Worm (Caenorhabditis elegans) whole organism, midembryonic: Measurements from ENCODE around the gene rund-1.

Source experiments
- T22C8.4 ChIP-seq: fragments of 200-800 bp; sonication (Bioruptor generic); IDR thresholded peaks from 2 replicates; pipeline ENCODE4 v1.3.6; 2022; ENCODE audit warnings: missing genetic modification characterization, missing compliant biosample characterization
- cog-1 ChIP-seq: sonication (generic microtip); optimal IDR thresholded peaks from 2 replicates; lab custom pipeline; 2016; ENCODE audit warnings: missing genetic modification characterization, missing compliant biosample characterization
- flt-1 ChIP-seq: fragments of 200-800 bp; sonication (Bioruptor generic); IDR thresholded peaks from 2 replicates; pipeline ENCODE4 v1.3.6; 2022; ENCODE audit warnings: missing genetic modification characterization, missing compliant biosample characterization
- klf-2 ChIP-seq: fragments of 200-800 bp; sonication (Bioruptor generic); conservative IDR thresholded peaks from 2 replicates; pipeline ENCODE4 v1.3.6; 2022; ENCODE audit warnings: missing genetic modification reagents, missing genetic modification characterization, missing compliant biosample characterization
- med-1 ChIP-seq: sonication (generic microtip); optimal IDR thresholded peaks from 2 replicates; lab custom pipeline; 2017; ENCODE audit warnings: missing genetic modification characterization, mild to moderate bottlenecking, missing compliant biosample characterization, antibody characterized with exemption, missing genetic modification reagents; ENCODE audit not compliant: insufficient read depth
- ref-1 ChIP-seq: fragments of 200-800 bp; sonication (Bioruptor generic); conservative IDR thresholded peaks from 2 replicates; pipeline ENCODE4 v1.3.6; 2022; ENCODE audit warnings: missing genetic modification reagents, missing genetic modification characterization, missing compliant biosample characterization
- tab-1 ChIP-seq: fragments of 200-800 bp; sonication (Bioruptor generic); IDR thresholded peaks from 2 replicates; pipeline ENCODE4 v1.3.6; 2022; ENCODE audit warnings: missing genetic modification characterization, missing compliant biosample characterization
- ztf-23 ChIP-seq: fragments of 200-800 bp; sonication (Bioruptor generic); IDR thresholded peaks from 2 replicates; pipeline ENCODE4 v1.3.6; 2022; ENCODE audit warnings: missing genetic modification reagents, missing genetic modification characterization, missing compliant biosample characterization
- ztf-29 ChIP-seq: fragments of 200-800 bp; sonication (Bioruptor generic); IDR thresholded peaks from 2 replicates; pipeline ENCODE4 v1.3.6; 2022; ENCODE audit warnings: missing genetic modification reagents, missing genetic modification characterization, missing compliant biosample characterization

The rund-1 gene

DNA sequence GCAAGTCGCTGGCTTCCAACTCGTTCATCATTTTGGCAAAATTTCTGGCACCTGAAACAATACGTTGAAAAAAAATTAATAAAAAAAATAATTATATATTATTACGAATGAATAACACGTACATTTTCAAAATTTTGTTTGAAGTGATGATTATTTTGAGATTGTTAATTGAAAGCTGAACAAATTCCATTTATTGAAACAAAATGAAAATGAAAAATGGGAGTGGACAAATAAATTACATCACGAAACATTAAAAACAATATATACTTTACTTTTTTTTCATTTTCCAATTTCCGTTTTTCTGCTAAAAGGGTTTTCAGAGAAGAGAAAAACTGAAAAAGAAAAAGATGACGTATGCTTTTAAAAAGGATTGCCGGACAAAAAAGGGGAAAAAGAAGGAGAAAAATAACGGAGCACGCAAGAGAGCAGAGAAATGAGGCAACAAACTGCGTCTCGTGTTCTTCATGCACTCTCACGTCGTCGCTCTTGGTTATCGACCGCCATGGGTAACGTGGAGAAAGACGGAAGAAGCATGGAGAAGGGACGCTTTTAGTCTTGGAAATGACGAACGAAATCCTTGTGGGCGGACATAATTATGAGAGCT, at the start of gene rund-1:
Gene rund-1, minus strand, starts transcription at position 51 of the 604 bp plus-strand sequence.
- no peak for TF ChIP-seq tab-1 (GFP tag; lab: Robert Waterston, UW)
- no peak for TF ChIP-seq ztf-23 (GFP tag; lab: Robert Waterston, UW)
- no peak for TF ChIP-seq cog-1 (tag; lab: Kevin White, UChicago)
- no peak for TF ChIP-seq ztf-29 (GFP tag; lab: Robert Waterston, UW)
- no peak for TF ChIP-seq klf-2 (GFP tag; lab: Robert Waterston, UW)
- TF ChIP-seq flt-1 (GFP tag; lab: Robert Waterston, UW): no peak
- no peak for TF ChIP-seq T22C8.4 (GFP tag; lab: Robert Waterston, UW)
- TF ChIP-seq ref-1 (GFP tag; lab: Robert Waterston, UW): no peak
- no peak for TF ChIP-seq med-1 (GFP tag; lab: Kevin White, UChicago)

DNA sequence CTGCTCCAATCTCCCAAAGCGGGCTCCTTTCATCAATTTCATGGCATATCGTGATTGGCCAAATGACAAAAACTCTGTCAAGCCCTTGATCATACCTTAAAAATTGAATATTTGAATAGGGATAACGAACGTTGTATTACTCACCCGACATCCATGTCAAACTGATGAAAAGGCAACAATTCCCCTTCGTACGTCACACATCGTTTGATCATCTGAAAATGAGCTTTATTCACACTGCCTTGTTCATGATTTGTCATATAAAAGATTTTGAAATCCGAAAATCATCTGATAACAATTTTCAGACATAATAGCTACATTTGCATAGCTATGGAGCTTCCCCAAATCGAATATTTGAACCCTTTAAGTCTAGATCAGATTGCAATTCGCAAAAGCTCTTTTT, 44.9 kb upstream of the rund-1 start, which contains the start of gene M02A10.1:
Gene M02A10.1, plus strand, starts transcription at position 301 of the 400 bp plus-strand sequence.
- no peak for TF ChIP-seq med-1 (GFP tag; lab: Kevin White, UChicago)
- no peak for TF ChIP-seq klf-2 (GFP tag; lab: Robert Waterston, UW)
- no peak for TF ChIP-seq cog-1 (tag; lab: Kevin White, UChicago)
- no peak for TF ChIP-seq ztf-23 (GFP tag; lab: Robert Waterston, UW)
- TF ChIP-seq tab-1 (GFP tag; lab: Robert Waterston, UW): no peak
- TF ChIP-seq ztf-29 (GFP tag; lab: Robert Waterston, UW): no peak
- TF ChIP-seq flt-1 (GFP tag; lab: Robert Waterston, UW): no peak
- no peak for TF ChIP-seq T22C8.4 (GFP tag; lab: Robert Waterston, UW)
- no peak for TF ChIP-seq ref-1 (GFP tag; lab: Robert Waterston, UW)

DNA sequence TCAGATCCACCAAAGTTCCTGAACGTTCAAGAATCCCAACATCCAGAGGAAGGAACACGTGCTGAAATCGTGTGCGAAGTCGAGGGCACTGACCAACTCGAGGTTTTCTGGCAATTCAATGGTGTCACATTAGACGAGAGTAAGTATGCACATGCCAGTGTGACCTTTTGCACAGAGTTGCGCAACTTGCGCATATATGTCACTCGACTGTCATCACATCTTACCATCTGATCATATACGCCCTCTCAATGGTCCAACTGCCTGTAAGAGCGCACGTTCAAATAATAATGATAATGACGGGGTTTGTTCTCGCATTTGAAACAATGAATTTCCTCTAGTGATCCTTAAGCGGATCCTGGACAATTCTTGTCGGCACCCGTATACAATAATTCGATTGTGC, 34.7 kb upstream of the rund-1 start:
- TF ChIP-seq klf-2 (GFP tag; lab: Robert Waterston, UW): no peak
- TF ChIP-seq ztf-23 (GFP tag; lab: Robert Waterston, UW): no peak
- TF ChIP-seq tab-1 (GFP tag; lab: Robert Waterston, UW): no peak
- TF ChIP-seq med-1 (GFP tag; lab: Kevin White, UChicago): no peak
- TF ChIP-seq ref-1 (GFP tag; lab: Robert Waterston, UW): no peak
- TF ChIP-seq T22C8.4 (GFP tag; lab: Robert Waterston, UW): no peak
- no peak for TF ChIP-seq flt-1 (GFP tag; lab: Robert Waterston, UW)
- no peak for TF ChIP-seq cog-1 (tag; lab: Kevin White, UChicago)
- TF ChIP-seq ztf-29 (GFP tag; lab: Robert Waterston, UW): no peak

DNA sequence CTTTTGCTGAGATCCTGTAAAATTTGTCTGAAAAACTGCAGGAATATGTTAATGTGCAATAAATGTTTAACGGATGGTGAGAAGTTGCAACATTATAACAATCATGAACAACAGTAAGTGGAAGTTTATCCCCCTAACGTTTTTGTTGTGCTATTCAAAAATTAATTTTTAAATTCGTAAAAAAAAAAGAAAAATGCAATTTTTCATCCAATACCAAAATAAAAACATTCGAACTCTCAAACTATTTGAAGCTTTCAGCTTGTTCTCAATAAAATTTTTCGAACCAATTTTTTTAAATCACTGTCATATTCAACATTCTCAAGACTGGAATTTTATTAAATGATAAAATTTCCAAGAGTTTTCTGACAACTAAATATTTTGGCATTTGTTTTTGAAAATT, 30.0 kb upstream of the rund-1 start, which contains the start of gene ncam-1:
Gene ncam-1, plus strand, starts transcription at position 301 of the 400 bp plus-strand sequence.
- TF ChIP-seq klf-2 (GFP tag; lab: Robert Waterston, UW): no peak
- no peak for TF ChIP-seq cog-1 (tag; lab: Kevin White, UChicago)

DNA sequence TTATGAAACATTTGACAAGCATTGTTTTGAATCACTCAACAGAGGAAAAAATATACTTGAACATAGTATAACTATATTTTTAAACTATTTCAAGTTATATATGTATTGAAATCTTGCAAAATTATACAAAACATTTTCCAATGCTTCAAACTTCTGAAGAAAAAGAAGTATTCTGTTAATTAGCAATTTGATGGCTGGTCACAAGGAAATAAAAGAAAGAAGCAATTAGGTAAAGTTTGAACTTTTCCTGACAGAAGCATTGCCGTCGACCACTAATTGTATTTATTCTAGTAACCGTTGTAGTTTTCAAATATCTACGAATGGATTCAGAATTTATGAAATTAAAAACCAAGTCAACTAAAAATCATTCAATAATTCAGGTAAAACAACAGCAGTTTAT, 27.0 kb upstream of the rund-1 start:
- no peak for TF ChIP-seq T22C8.4 (GFP tag; lab: Robert Waterston, UW)
- TF ChIP-seq ztf-23 (GFP tag; lab: Robert Waterston, UW): no peak
- no peak for TF ChIP-seq klf-2 (GFP tag; lab: Robert Waterston, UW)
- no peak for TF ChIP-seq flt-1 (GFP tag; lab: Robert Waterston, UW)
- no peak for TF ChIP-seq ref-1 (GFP tag; lab: Robert Waterston, UW)
- no peak for TF ChIP-seq cog-1 (tag; lab: Kevin White, UChicago)
- no peak for TF ChIP-seq tab-1 (GFP tag; lab: Robert Waterston, UW)
- no peak for TF ChIP-seq med-1 (GFP tag; lab: Kevin White, UChicago)
- no peak for TF ChIP-seq ztf-29 (GFP tag; lab: Robert Waterston, UW)

DNA sequence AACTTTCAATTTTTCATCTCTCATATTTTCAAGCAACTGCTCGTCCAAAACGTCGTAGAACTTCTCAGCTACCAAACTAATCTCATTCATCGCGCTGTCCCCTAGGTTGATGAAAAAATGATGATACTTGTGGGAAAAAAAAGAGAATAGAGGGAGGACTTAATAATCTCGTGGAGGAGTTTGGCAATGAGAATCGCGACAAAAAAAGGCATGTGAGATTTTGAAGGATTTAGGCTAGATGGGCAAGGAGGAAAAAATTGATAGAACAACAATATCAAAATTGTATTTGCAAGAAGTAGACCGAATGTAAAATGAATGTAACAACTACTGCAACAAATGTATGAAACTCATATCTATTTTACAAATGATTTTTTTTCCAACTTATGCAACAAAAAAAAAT, 21.1 kb upstream of the rund-1 start, which contains the start of gene Y9C12A.1:
Gene Y9C12A.1, minus strand, starts transcription at position 101 of the 400 bp plus-strand sequence.
- TF ChIP-seq med-1 (GFP tag; lab: Kevin White, UChicago) (no peak), ztf-23 (GFP tag; lab: Robert Waterston, UW) (no peak), T22C8.4 (GFP tag; lab: Robert Waterston, UW) (no peak), cog-1 (tag; lab: Kevin White, UChicago) (no peak), klf-2 (GFP tag; lab: Robert Waterston, UW) (no peak), ref-1 (GFP tag; lab: Robert Waterston, UW) (no peak), ztf-29 (GFP tag; lab: Robert Waterston, UW) (no peak), tab-1 (GFP tag; lab: Robert Waterston, UW) (no peak), flt-1 (GFP tag; lab: Robert Waterston, UW) (no peak)

DNA sequence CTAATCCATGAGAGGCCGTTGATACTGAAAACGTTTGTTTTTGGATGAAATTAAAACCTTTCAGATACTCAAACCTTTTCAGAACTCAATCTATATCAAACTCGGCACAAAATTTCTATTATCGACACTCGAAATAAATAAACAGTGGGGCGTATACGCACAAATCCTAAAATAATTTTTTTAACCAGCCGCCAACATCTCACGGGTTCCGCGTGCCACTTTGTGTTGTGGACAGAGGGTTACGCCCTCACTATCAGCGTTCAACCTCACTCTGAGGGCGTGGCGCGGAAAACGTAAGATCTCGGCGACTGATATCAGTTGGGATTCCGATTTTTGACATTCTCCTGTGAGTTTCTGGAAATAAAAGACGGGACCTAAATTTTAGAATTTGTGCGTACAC, 19.8 kb upstream of the rund-1 start:
- TF ChIP-seq tab-1 (GFP tag; lab: Robert Waterston, UW) (no peak), ztf-29 (GFP tag; lab: Robert Waterston, UW) (no peak), cog-1 (tag; lab: Kevin White, UChicago) (no peak), flt-1 (GFP tag; lab: Robert Waterston, UW) (no peak), ref-1 (GFP tag; lab: Robert Waterston, UW) (no peak), med-1 (GFP tag; lab: Kevin White, UChicago) (no peak), T22C8.4 (GFP tag; lab: Robert Waterston, UW) (no peak), klf-2 (GFP tag; lab: Robert Waterston, UW) (no peak), ztf-23 (GFP tag; lab: Robert Waterston, UW) (no peak)

DNA sequence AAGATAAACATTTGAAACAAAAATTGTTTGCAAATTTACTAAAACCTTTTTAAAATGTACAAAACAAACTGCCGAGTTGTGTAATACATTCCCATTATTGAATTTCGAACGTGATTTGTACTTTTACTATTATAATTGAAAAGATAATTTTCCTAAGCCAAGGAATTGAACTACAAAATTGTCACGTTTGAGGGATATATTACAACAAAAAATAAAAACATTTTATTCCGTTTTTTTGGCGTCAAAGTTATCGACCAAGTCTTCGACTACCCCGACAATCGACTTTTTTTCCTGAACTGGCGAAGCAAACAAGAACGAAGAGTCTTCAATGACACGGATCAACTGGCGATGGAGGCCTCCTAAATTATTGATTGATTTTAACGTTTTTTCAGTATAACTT, 19.3 kb upstream of the rund-1 start, which contains the start of gene T19D7.7:
Gene T19D7.7, minus strand, starts transcription at position 101 of the 400 bp plus-strand sequence.
- TF ChIP-seq T22C8.4 (GFP tag; lab: Robert Waterston, UW) (no peak), ztf-29 (GFP tag; lab: Robert Waterston, UW) (no peak), tab-1 (GFP tag; lab: Robert Waterston, UW) (no peak), ref-1 (GFP tag; lab: Robert Waterston, UW) (no peak), klf-2 (GFP tag; lab: Robert Waterston, UW) (no peak), cog-1 (tag; lab: Kevin White, UChicago) (no peak), flt-1 (GFP tag; lab: Robert Waterston, UW) (no peak), ztf-23 (GFP tag; lab: Robert Waterston, UW) (no peak), med-1 (GFP tag; lab: Kevin White, UChicago) (no peak)
